Worm (Caenorhabditis elegans): ENCODE data around the gene C07A9.12.

- TF ChIP-seq ama-1 (optimal IDR thresholded peaks at IDR 0.05) = no peak
- TF ChIP-seq B0310.2 (tag; optimal IDR thresholded peaks at IDR 0.05) = no peak
- no peak for TF ChIP-seq scrt-1 (GFP tag; IDR thresholded peaks at IDR 0.05)
- no peak for TF ChIP-seq F13C5.2 (tag; optimal IDR thresholded peaks at IDR 0.05)
Observed at ce11 chrIII:9731313-9731912, 4.1 kb upstream of the C07A9.12 start.
